Fruit fly (Drosophila melanogaster): ENCODE results near the gene sens-2.

Gene sens-2

DNA sequence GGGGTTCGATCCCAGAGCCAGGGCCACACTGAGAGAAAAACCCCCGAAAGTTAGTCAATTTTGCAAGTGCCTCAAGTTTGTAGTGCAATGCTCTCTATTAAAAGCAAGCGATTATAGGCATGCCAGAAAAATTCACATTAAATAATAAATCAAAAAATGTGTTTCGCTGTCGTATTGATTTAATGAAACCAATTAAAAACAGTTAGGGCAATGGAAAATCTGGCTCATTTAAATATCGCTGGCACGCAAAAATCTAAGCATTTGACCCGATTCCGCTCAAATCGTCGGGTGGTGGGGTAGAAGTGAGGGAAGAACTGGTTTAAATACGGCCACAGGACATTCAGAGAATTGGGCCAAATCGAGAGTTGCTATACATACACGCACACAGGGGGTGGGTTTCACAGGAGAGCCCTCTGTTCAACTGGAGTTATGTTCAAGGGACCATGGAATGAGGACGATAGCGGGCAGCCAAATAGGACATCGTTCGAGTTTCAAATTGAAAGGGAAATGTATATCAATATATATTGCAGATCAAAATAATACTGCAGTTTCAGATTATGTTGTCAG is 26.7 kb upstream of the sens-2 start (continued):
- no peak for TF ChIP-seq CG15514 (GFP tag; optimal IDR thresholded peaks at IDR 0.05)
- TF ChIP-seq CG10147 (GFP tag; optimal IDR thresholded peaks at IDR 0.05): peak; percentile 45
- TF ChIP-seq unpg (GFP tag; optimal IDR thresholded peaks at IDR 0.05): peak; percentile 15
- no peak for TF ChIP-seq Nf-YB (GFP tag; optimal IDR thresholded peaks at IDR 0.05)
- 0 out of 2 replicates have a peak, but pooled peaks have one; percentile 18 for TF ChIP-seq HLH3B (GFP tag; IDR thresholded peaks at IDR 0.05)
- peak; percentile 55 for TF ChIP-seq crol (GFP tag; IDR thresholded peaks at IDR 0.05)
- TF ChIP-seq dmrt11E (tag; optimal IDR thresholded peaks at IDR 0.05): peak; percentile 31
- TF ChIP-seq CG2889 (GFP tag; IDR thresholded peaks at IDR 0.05): no peak
- TF ChIP-seq CG16815 (GFP tag; optimal IDR thresholded peaks at IDR 0.05): peak; percentile 0
- TF ChIP-seq ara (GFP tag; IDR thresholded peaks at IDR 0.05): no peak
- no peak for TF ChIP-seq twi (tag; optimal IDR thresholded peaks at IDR 0.05)
- peak; percentile 97 for TF ChIP-seq CG11696 (GFP tag; IDR thresholded peaks at IDR 0.05)
- TF ChIP-seq CrebB (tag; optimal IDR thresholded peaks at IDR 0.05): no peak
- peak; percentile 21 for TF ChIP-seq scrt (GFP tag; optimal IDR thresholded peaks at IDR 0.05)
- TF ChIP-seq fd96Cb (tag; optimal IDR thresholded peaks at IDR 0.05): peak; percentile 35
- peak; percentile 28 for TF ChIP-seq CG12744 (GFP tag; optimal IDR thresholded peaks at IDR 0.05)
- TF ChIP-seq nau (GFP tag; optimal IDR thresholded peaks at IDR 0.05): no peak
- TF ChIP-seq Myb (GFP tag; optimal IDR thresholded peaks at IDR 0.05): peak; percentile 3
- no peak for TF ChIP-seq CG6765 (GFP tag; optimal IDR thresholded peaks at IDR 0.05)
- 0 out of 2 replicates have a peak, but pooled peaks have one; percentile 14 for TF ChIP-seq chm (GFP tag; IDR thresholded peaks at IDR 0.05)
- TF ChIP-seq CG15696 (tag; optimal IDR thresholded peaks at IDR 0.05): no peak
- TF ChIP-seq CG10321 (GFP tag; IDR thresholded peaks at IDR 0.05): no peak
- TF ChIP-seq Opbp (GFP tag; IDR thresholded peaks at IDR 0.05; ENCODE audit: partially characterized antibody): no peak
- TF ChIP-seq dan (GFP tag; IDR thresholded peaks at IDR 0.05): no peak
- no peak for TF ChIP-seq kay (GFP tag; optimal IDR thresholded peaks at IDR 0.05)
- TF ChIP-seq CG9932 (GFP tag; IDR thresholded peaks at IDR 0.05): peak; percentile 7; the same call in 1 of the 2 replicates
- 0 out of 3 replicates have a peak, but pooled peaks have one; percentile 30 for TF ChIP-seq mld (GFP tag; IDR thresholded peaks at IDR 0.05; ENCODE audit: partially characterized antibody)
- no peak for TF ChIP-seq sna (GFP tag; IDR thresholded peaks at IDR 0.05; ENCODE audit: partially characterized antibody)
- TF ChIP-seq bowl (GFP tag; IDR thresholded peaks at IDR 0.05): 0 out of 2 replicates have a peak, but pooled peaks have one; percentile 26
- TF ChIP-seq pb (GFP tag; optimal IDR thresholded peaks at IDR 0.05): no peak
- peak in 1 of 2 experiments; percentile 4 for TF ChIP-seq dpn (GFP tag; optimal IDR thresholded peaks at IDR 0.05)
- no peak for TF ChIP-seq hbn (GFP tag; IDR thresholded peaks at IDR 0.05; ENCODE audit: partially characterized antibody)
- TF ChIP-seq CG15601 (tag; optimal IDR thresholded peaks at IDR 0.05): peak; percentile 80
- no peak for TF ChIP-seq CG15479 (GFP tag; optimal IDR thresholded peaks at IDR 0.05)

DNA sequence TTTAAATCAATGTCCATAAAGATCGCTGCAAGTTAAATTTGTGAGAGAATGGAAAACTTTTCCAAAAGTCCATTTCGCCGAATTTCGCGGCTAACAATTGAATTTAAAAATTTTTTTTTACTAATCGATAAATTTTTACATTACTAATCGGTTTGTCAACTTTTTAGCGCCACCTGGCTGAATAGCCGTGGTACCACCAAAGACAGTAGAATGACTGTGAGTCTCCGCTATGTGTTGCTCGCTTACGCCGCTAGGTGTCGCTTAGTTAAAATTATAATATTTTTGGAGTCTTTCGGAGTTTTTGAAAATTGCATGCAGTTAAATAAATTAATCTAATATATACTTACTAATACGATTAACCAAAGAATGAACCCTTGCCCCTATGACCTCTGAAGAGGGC is 24.3 kb upstream of the sens-2 start:
- TF ChIP-seq CoRest (tag; optimal IDR thresholded peaks at IDR 0.05) (peak; percentile 65), CG30403 (GFP tag; optimal IDR thresholded peaks at IDR 0.05) (peak; percentile 55), run (tag; optimal IDR thresholded peaks at IDR 0.05) (no peak), Med (GFP tag) (peak; percentile 92), esg (GFP tag; conservative IDR thresholded peaks at IDR 0.05) (no peak), Vsx1 (GFP tag; optimal IDR thresholded peaks at IDR 0.05) (no peak), Sry-β (GFP tag; optimal IDR thresholded peaks at IDR 0.05) (no peak), nom (GFP tag; optimal IDR thresholded peaks at IDR 0.05) (no peak), CG6765 (GFP tag; optimal IDR thresholded peaks at IDR 0.05) (no peak), Scr (GFP tag; IDR thresholded peaks at IDR 0.05; ENCODE audit: partially characterized antibody) (peak; percentile 41; the same call in 1 of the 2 replicates), CG18599 (GFP tag; optimal IDR thresholded peaks at IDR 0.05) (no peak), C15 (GFP tag; IDR thresholded peaks at IDR 0.05) (0 out of 3 replicates have a peak, but pooled peaks have one; percentile 38), CG10543 (GFP tag; optimal IDR thresholded peaks at IDR 0.05) (no peak), NFAT (GFP tag; IDR thresholded peaks at IDR 0.05) (peak; percentile 52; the same call in 1 of the 2 replicates), gce (GFP tag; IDR thresholded peaks at IDR 0.05) (no peak), sisA (GFP tag; IDR thresholded peaks at IDR 0.05) (peak; percentile 43; the same call in 1 of the 2 replicates), hkb (optimal IDR thresholded peaks at IDR 0.05) (peak; percentile 66), hkb (GFP tag; IDR thresholded peaks at IDR 0.05) (no peak)

Measured in whole organism, embryonic.